Fruit fly (Drosophila melanogaster) whole organism, embryonic: ENCODE measurements around the gene Cyp4d20.

Source experiments
- Asciz ChIP-seq: fragments of 200-800 bp; sonication (Bioruptor generic); optimal IDR thresholded peaks from 2 replicates; lab custom pipeline; 2017; ENCODE audit warnings: missing biosample characterization, mild to moderate bottlenecking, missing genetic modification characterization, missing genetic modification reagents
- Awh ChIP-seq: fragments of 200-800 bp; sonication (Bioruptor generic); IDR thresholded peaks from 2 replicates; pipeline ENCODE4, ENCODE4 v1.3.6; 2022; ENCODE audit warnings: missing biosample characterization, missing genetic modification characterization
- Blimp-1 ChIP-seq: fragments of 200-800 bp; sonication (Bioruptor generic); optimal IDR thresholded peaks from 3 replicates; lab custom pipeline; 2018; ENCODE audit warnings: missing biosample characterization, missing genetic modification characterization, mild to moderate bottlenecking, moderate library complexity, missing genetic modification reagents
- CG11093 ChIP-seq: fragments of 200-800 bp; sonication (Bioruptor generic); IDR thresholded peaks from 3 replicates; pipeline ENCODE4 v1.3.6; 2022; ENCODE audit warnings: missing biosample characterization, missing genetic modification characterization
- CG11504 ChIP-seq: fragments of 200-800 bp; sonication (Bioruptor generic); optimal IDR thresholded peaks from 3 replicates; lab custom pipeline; 2019; ENCODE audit warnings: missing biosample characterization, mild to moderate bottlenecking, missing genetic modification characterization, moderate library complexity
- CG12659 ChIP-seq: fragments of 200-800 bp; sonication (Bioruptor generic); optimal IDR thresholded peaks from 3 replicates; lab custom pipeline; 2017; ENCODE audit warnings: mild to moderate bottlenecking, missing biosample characterization, missing genetic modification reagents, missing genetic modification characterization
- CG13775 ChIP-seq: fragments of 200-800 bp; sonication (Bioruptor generic); optimal IDR thresholded peaks from 3 replicates; lab custom pipeline; 2017; ENCODE audit warnings: missing biosample characterization, mild to moderate bottlenecking, missing genetic modification characterization
- CG1529 ChIP-seq: fragments of 200-800 bp; sonication (Bioruptor generic); optimal IDR thresholded peaks from 3 replicates; lab custom pipeline; 2018; ENCODE audit warnings: missing biosample characterization, missing genetic modification characterization
- CG17385 ChIP-seq: fragments of 200-800 bp; sonication (Bioruptor generic); optimal IDR thresholded peaks from 3 replicates; lab custom pipeline; 2018; ENCODE audit warnings: missing biosample characterization, mild to moderate bottlenecking, missing genetic modification characterization
- CG17829 ChIP-seq: fragments of 200-800 bp; optimal IDR thresholded peaks from 2 replicates; lab custom pipeline; 2019; ENCODE audit warnings: missing biosample characterization, mild to moderate bottlenecking, missing genetic modification characterization, moderate library complexity
- CG18619 ChIP-seq: fragments of 200-800 bp; sonication (Bioruptor generic); optimal IDR thresholded peaks from 3 replicates; lab custom pipeline; 2017; ENCODE audit warnings: missing biosample characterization, mild to moderate bottlenecking, missing genetic modification characterization
- CG2129 ChIP-seq: fragments of 200-800 bp; sonication (Bioruptor generic); IDR thresholded peaks from 2 replicates; pipeline ENCODE4 v1.3.6; 2022; ENCODE audit warnings: missing biosample characterization, missing genetic modification characterization; ENCODE audit not compliant: partially characterized antibody
- CG2202 ChIP-seq: fragments of 200-800 bp; sonication (Bioruptor generic); optimal IDR thresholded peaks from 2 replicates; lab custom pipeline; 2018; ENCODE audit warnings: missing biosample characterization, mild to moderate bottlenecking, missing genetic modification characterization
- CG30403 ChIP-seq: fragments of 200-800 bp; sonication (Bioruptor generic); optimal IDR thresholded peaks from 3 replicates; lab custom pipeline; 2016; ENCODE audit warnings: missing biosample characterization, missing genetic modification characterization
- CG3838 ChIP-seq: fragments of 200-800 bp; sonication (Bioruptor generic); optimal IDR thresholded peaks from 3 replicates; lab custom pipeline; 2016; ENCODE audit warnings: missing biosample characterization, missing genetic modification characterization
- CG4854 ChIP-seq: fragments of 200-800 bp; sonication (Bioruptor generic); optimal IDR thresholded peaks from 2 replicates; lab custom pipeline; 2016; ENCODE audit warnings: missing biosample characterization, missing genetic modification characterization, inconsistent platforms
- CG5953 ChIP-seq: fragments of 200-800 bp; sonication (Bioruptor generic); IDR thresholded peaks from 2 replicates; pipeline ENCODE4 v1.3.6; 2022; ENCODE audit warnings: missing biosample characterization, missing genetic modification characterization
- CG6689 ChIP-seq: fragments of 200-800 bp; sonication (Bioruptor generic); IDR thresholded peaks from 2 replicates; pipeline ENCODE4 v1.3.6; 2022; ENCODE audit warnings: missing biosample characterization, missing genetic modification characterization
- CG7271 ChIP-seq: fragments of 200-800 bp; sonication (Bioruptor generic); optimal IDR thresholded peaks from 2 replicates; lab custom pipeline; 2018; ENCODE audit warnings: missing biosample characterization, mild to moderate bottlenecking, missing genetic modification characterization, moderate library complexity
- CG8478 ChIP-seq: fragments of >200 bp; optimal IDR thresholded peaks from 2 replicates; lab custom pipeline; 2018
- Dek ChIP-seq: fragments of 200-800 bp; sonication (Bioruptor generic); optimal IDR thresholded peaks from 3 replicates; lab custom pipeline; 2019; ENCODE audit warnings: missing biosample characterization, mild to moderate bottlenecking, missing genetic modification characterization, moderate library complexity
- Drgx ChIP-seq: fragments of 200-800 bp; sonication (Bioruptor generic); IDR thresholded peaks from 2 replicates; pipeline ENCODE4 v1.3.6; 2022; ENCODE audit warnings: missing biosample characterization, missing genetic modification characterization
- Hmx ChIP-seq: fragments of 200-800 bp; sonication (Bioruptor generic); optimal IDR thresholded peaks from 2 replicates; lab custom pipeline; 2016; ENCODE audit warnings: missing biosample characterization, missing genetic modification characterization
- MBD-R2 ChIP-seq: fragments of 200-800 bp; sonication (Bioruptor generic); IDR thresholded peaks from 2 replicates; pipeline ENCODE4 v1.3.6; 2022; ENCODE audit warnings: missing biosample characterization, missing genetic modification characterization
- Med ChIP-seq: fragments of 200-800 bp; sonication (Bioruptor generic); peaks from one replicate; lab custom pipeline; 2016; ENCODE audit warnings: missing biosample characterization, missing genetic modification characterization, mild to moderate bottlenecking, inconsistent platforms, moderate library complexity
- Sox100B ChIP-seq: fragments of 200-800 bp; sonication (Bioruptor generic); optimal IDR thresholded peaks from 3 replicates; lab custom pipeline; 2018; ENCODE audit warnings: missing biosample characterization, mild to moderate bottlenecking, missing genetic modification characterization
- Spps ChIP-seq: fragments of 200-800 bp; sonication (Bioruptor generic); optimal IDR thresholded peaks from 2 replicates; lab custom pipeline; 2018; ENCODE audit warnings: missing biosample characterization, mild to moderate bottlenecking, missing genetic modification characterization
- Sry-β ChIP-seq: fragments of 200-800 bp; sonication (Bioruptor generic); optimal IDR thresholded peaks from 2 replicates; lab custom pipeline; 2018; ENCODE audit warnings: missing biosample characterization, mild to moderate bottlenecking, missing genetic modification characterization, moderate library complexity
- TFAM ChIP-seq: fragments of 200-800 bp; sonication (Bioruptor generic); optimal IDR thresholded peaks from 2 replicates; lab custom pipeline; 2017; ENCODE audit warnings: missing biosample characterization, missing genetic modification characterization, inconsistent platforms
- bcd ChIP-seq: fragments of 200-800 bp; sonication (Bioruptor generic); optimal IDR thresholded peaks from 2 replicates; lab custom pipeline; 2017; ENCODE audit warnings: missing biosample characterization, mild to moderate bottlenecking, missing genetic modification characterization
- btn ChIP-seq: fragments of 200-800 bp; sonication (Bioruptor generic); optimal IDR thresholded peaks from 2 replicates; lab custom pipeline; 2016; ENCODE audit warnings: missing biosample characterization, missing genetic modification characterization
- corto ChIP-seq: fragments of 200-800 bp; sonication (Bioruptor generic); optimal IDR thresholded peaks from 2 replicates; lab custom pipeline; 2016; ENCODE audit warnings: missing biosample characterization, mild to moderate bottlenecking, missing genetic modification characterization, moderate library complexity
- crc ChIP-seq: fragments of 200-800 bp; sonication (Bioruptor generic); optimal IDR thresholded peaks from 2 replicates; lab custom pipeline; 2016; ENCODE audit warnings: missing biosample characterization, missing genetic modification characterization
- dati ChIP-seq: fragments of 200-800 bp; sonication (Bioruptor generic); IDR thresholded peaks from 2 replicates; pipeline ENCODE4 v1.3.6; 2022; ENCODE audit warnings: missing biosample characterization, missing genetic modification characterization
- dmrt11E ChIP-seq: fragments of 200-800 bp; sonication (Bioruptor generic); optimal IDR thresholded peaks from 3 replicates; lab custom pipeline; 2018; ENCODE audit warnings: missing biosample characterization, mild to moderate bottlenecking, missing genetic modification characterization, moderate library complexity
- fd64A ChIP-seq: fragments of 200-800 bp; sonication (Bioruptor generic); optimal IDR thresholded peaks from 3 replicates; lab custom pipeline; 2018; ENCODE audit warnings: missing biosample characterization, mild to moderate bottlenecking, missing genetic modification characterization
- gce ChIP-seq: fragments of 200-800 bp; sonication (Bioruptor generic); IDR thresholded peaks from 3 replicates; pipeline ENCODE4 v1.3.6; 2022; ENCODE audit warnings: missing biosample characterization, missing genetic modification characterization
- grau ChIP-seq: fragments of 200-800 bp; optimal IDR thresholded peaks from 3 replicates; lab custom pipeline; 2019; ENCODE audit warnings: missing biosample characterization, mild to moderate bottlenecking, missing genetic modification characterization, moderate library complexity
- kah ChIP-seq: fragments of 200-800 bp; sonication (Bioruptor generic); optimal IDR thresholded peaks from 2 replicates; lab custom pipeline; 2018; ENCODE audit warnings: missing biosample characterization, mild to moderate bottlenecking, missing genetic modification characterization
- kay ChIP-seq: fragments of 200-800 bp; sonication (Bioruptor generic); optimal IDR thresholded peaks from 2 replicates; lab custom pipeline; 2016; ENCODE audit warnings: missing biosample characterization, missing genetic modification characterization
- nmo ChIP-seq: fragments of 200-800 bp; sonication (Bioruptor generic); optimal IDR thresholded peaks from 2 replicates; lab custom pipeline; 2018; ENCODE audit warnings: missing biosample characterization, mild to moderate bottlenecking, missing genetic modification characterization, moderate library complexity
- tll ChIP-seq, 2 experiments: fragments of 200-800 bp in 1 of 2; fragments of >200 bp in 1 of 2; sonication (Bioruptor generic) in 1 of 2; optimal IDR thresholded peaks; 2 replicates each; lab custom pipeline; 2017 to 2019; ENCODE audit warnings: missing biosample characterization in 2 of 2, missing genetic modification characterization in 2 of 2, mild to moderate bottlenecking in 1 of 2, moderate library complexity in 1 of 2
- trem ChIP-seq: fragments of 200-800 bp; optimal IDR thresholded peaks from 3 replicates; lab custom pipeline; 2019; ENCODE audit warnings: missing biosample characterization, mild to moderate bottlenecking, missing genetic modification characterization, moderate library complexity
- ttk ChIP-seq: fragments of 200-800 bp; sonication (Bioruptor generic); IDR thresholded peaks from 2 replicates; pipeline ENCODE4 v2.1.2; 2022; ENCODE audit warnings: missing biosample characterization, missing genetic modification characterization
- twi ChIP-seq: fragments of 200-800 bp; optimal IDR thresholded peaks from 2 replicates; lab custom pipeline; 2019; ENCODE audit warnings: missing biosample characterization, mild to moderate bottlenecking, missing genetic modification characterization, moderate library complexity
- unpg ChIP-seq: fragments of 200-800 bp; sonication (Bioruptor generic); optimal IDR thresholded peaks from 3 replicates; lab custom pipeline; 2018; ENCODE audit warnings: missing biosample characterization, mild to moderate bottlenecking, missing genetic modification characterization, moderate library complexity
- zen ChIP-seq: fragments of 200-800 bp; sonication (Bioruptor generic); optimal IDR thresholded peaks from 3 replicates; lab custom pipeline; 2018; ENCODE audit warnings: missing biosample characterization, mild to moderate bottlenecking, missing genetic modification characterization, moderate library complexity
- zfh1 ChIP-seq: fragments of 200-800 bp; sonication (Bioruptor generic); IDR thresholded peaks from 3 replicates; pipeline ENCODE4 v1.3.6; 2022; ENCODE audit warnings: missing biosample characterization, missing genetic modification characterization

Cyp4d20 gene

DNA sequence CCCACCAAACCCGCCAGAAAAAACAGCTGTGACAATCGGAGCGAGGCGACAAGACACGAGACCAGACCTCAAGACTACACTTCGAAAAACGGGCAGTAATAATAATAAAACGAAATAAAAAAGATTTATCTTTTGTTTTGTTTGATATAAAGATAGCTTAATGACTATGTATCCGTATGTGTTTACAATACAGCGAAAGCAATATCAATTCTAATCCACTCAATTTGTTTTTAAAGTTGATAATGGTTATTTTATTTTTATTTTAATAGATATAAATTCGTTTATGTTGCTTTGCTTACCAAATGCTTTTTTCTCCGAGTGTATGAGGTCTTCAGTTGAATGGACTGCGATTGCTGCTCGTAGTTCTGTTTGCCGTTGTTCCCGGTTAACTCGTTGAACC, 1.0 kb upstream of the Cyp4d20 start (continued):
- no peak for TF ChIP-seq Sry-β (GFP tag; lab: Kevin White, UChicago)
- TF ChIP-seq trem (tag; lab: Kevin White, UChicago) = peak; percentile 60
- peak; percentile 28 for TF ChIP-seq Asciz (GFP tag; lab: Kevin White, UChicago)
- no peak for TF ChIP-seq crc (GFP tag; lab: Kevin White, UChicago)
- TF ChIP-seq CG12659 (GFP tag; lab: Kevin White, UChicago) = no peak
- peak; percentile 58 for TF ChIP-seq nmo
- peak; percentile 31 for TF ChIP-seq CG2202 (tag; lab: Kevin White, UChicago)
- TF ChIP-seq kay (GFP tag; lab: Kevin White, UChicago) = no peak
- peak; percentile 19 for TF ChIP-seq bcd (GFP tag; lab: Kevin White, UChicago)
- no peak for TF ChIP-seq TFAM (GFP tag; lab: Kevin White, UChicago)
- TF ChIP-seq Drgx (GFP tag; lab: Robert Waterston, UW) = peak; percentile 67
- TF ChIP-seq Sox100B = peak; percentile 73
- TF ChIP-seq CG18619 (GFP tag; lab: Kevin White, UChicago) = no peak
- TF ChIP-seq Dek (tag; lab: Kevin White, UChicago) = no peak
- no peak for TF ChIP-seq btn (GFP tag; lab: Kevin White, UChicago)
- 0 out of 3 replicates have a peak, but pooled peaks have one; percentile 35 for TF ChIP-seq gce (GFP tag; lab: Robert Waterston, UW)
- peak; percentile 64 for TF ChIP-seq unpg
- TF ChIP-seq dati = no peak
- no peak for TF ChIP-seq CG5953 (GFP tag; lab: Robert Waterston, UW)
- TF ChIP-seq corto (GFP tag; lab: Kevin White, UChicago) = peak; percentile 49
- peak; percentile 16 for TF ChIP-seq CG1529 (GFP tag; lab: Kevin White, UChicago)
- TF ChIP-seq CG11093 (GFP tag; lab: Robert Waterston, UW) = no peak
- TF ChIP-seq Spps = peak; percentile 45
- TF ChIP-seq Blimp-1 (GFP tag; lab: Kevin White, UChicago) = peak; percentile 80
- peak; percentile 36 for TF ChIP-seq CG17385
- TF ChIP-seq grau (tag; lab: Kevin White, UChicago) = peak; percentile 48
- TF ChIP-seq CG11504 (tag; lab: Kevin White, UChicago) = peak; percentile 81

DNA sequence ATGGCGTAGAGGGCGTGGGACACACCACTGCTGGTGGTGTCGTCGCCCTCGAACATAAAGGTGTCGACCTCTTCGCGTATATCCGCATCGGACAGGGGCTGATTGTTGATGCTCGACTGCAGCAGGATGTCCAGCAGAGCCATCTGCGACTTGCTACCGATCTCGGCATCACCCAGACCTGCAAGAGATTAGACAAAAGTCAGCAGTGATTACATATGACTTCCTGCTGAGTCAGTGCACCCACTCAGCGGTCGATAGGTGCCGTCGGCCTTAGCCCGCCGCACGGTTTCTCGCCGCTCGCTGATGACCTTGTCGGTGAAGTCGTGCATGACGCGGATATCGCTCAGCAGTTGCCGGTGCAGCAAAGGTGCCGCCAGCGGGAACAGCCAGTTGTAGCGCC, 1.3 kb downstream of the Cyp4d20 start:
- TF ChIP-seq MBD-R2 (no peak), CG30403 (GFP tag; lab: Kevin White, UChicago) (no peak), twi (tag; lab: Kevin White, UChicago) (peak; percentile 3), CG13775 (GFP tag; lab: Kevin White, UChicago) (no peak), btn (GFP tag; lab: Kevin White, UChicago) (no peak), CG17829 (tag; lab: Kevin White, UChicago) (no peak), zen (tag; lab: Kevin White, UChicago) (peak; percentile 60), Med (GFP tag; lab: Kevin White, UChicago) (peak; percentile 20), tll (GFP tag; optimal IDR thresholded peaks at IDR 0.05; lab: Kevin White, UChicago) (peak in 1 of 2 experiments; percentile 58), CG8478 (lab: Kevin White, UChicago) (peak; percentile 69), Dek (tag; lab: Kevin White, UChicago) (no peak)

DNA sequence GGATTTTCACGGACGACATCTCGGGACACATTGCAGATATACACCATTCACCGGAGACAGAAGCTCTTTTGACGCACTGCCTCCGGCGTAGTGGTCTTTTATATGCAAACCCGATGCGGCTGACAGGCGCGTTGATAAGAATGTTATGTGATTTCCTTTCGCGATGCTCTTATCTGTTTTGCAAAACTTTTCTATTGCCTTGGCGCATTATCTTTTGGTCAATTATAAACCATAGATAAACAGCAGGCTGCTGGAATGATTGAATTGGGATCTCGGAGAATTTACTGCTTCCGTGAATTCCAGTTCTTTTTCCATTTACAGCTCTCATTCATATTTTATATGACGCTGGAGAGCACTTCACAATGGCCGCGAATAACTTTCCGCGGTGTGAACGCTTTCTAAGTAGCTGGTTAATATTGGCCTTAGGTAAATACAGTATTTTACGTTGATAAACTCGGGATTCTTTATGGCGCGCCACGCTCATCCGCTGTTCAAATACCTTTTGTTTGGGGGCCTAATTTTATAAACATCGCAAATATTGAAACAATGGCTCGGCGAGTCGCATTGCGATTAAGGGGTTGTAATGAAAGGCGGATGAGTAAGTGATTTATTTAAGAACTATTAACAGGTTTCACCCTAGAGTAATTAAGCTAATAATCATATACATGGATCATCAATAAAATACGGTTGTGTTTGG, 2.5 kb downstream of the Cyp4d20 start, which contains the start of gene CG16762:
TSS of gene CG16762 (minus strand) at position 51 of the 697 bp plus-strand sequence.
- peak; percentile 23 for TF ChIP-seq grau (tag; lab: Kevin White, UChicago)
- peak; percentile 88 for TF ChIP-seq fd64A
- no peak for TF ChIP-seq CG6689 (GFP tag; lab: Robert Waterston, UW)
- TF ChIP-seq CG7271 = peak; percentile 53
- TF ChIP-seq dmrt11E (tag; lab: Kevin White, UChicago) = peak; percentile 50
- TF ChIP-seq CG3838 = peak; percentile 38
- TF ChIP-seq zfh1 = peak; percentile 32; the same call in 1 of the 3 replicates
- TF ChIP-seq Sry-β (GFP tag; lab: Kevin White, UChicago) = peak; percentile 38
- no peak for TF ChIP-seq Hmx (GFP tag; lab: Kevin White, UChicago)
- TF ChIP-seq CG2129 (GFP tag; lab: Robert Waterston, UW) = no peak
- peak; percentile 19 for TF ChIP-seq kah (GFP tag; lab: Kevin White, UChicago)
- peak; percentile 26; the same call in 1 of the 2 replicates for TF ChIP-seq Awh
- TF ChIP-seq CG4854 (GFP tag; lab: Kevin White, UChicago) = peak; percentile 57
- no peak for TF ChIP-seq ttk (GFP tag; lab: Robert Waterston, UW)
